Fruit fly (Drosophila melanogaster) whole organism, wandering third instar larva: ENCODE results near the gene wfs1.

Experiments
- CG32264 ChIP-seq: fragments of 200-800 bp; sonication (Bioruptor generic); optimal IDR thresholded peaks from 2 replicates; lab custom pipeline; 2016; ENCODE audit warnings: missing biosample characterization, missing genetic modification characterization
- CG9705 ChIP-seq: fragments of 200-800 bp; sonication (Bioruptor generic); optimal IDR thresholded peaks from 2 replicates; lab custom pipeline; 2018; ENCODE audit warnings: missing biosample characterization, mild to moderate bottlenecking, missing genetic modification characterization
- Dif ChIP-seq: fragments of 200-275, 200-300 bp; sonication (Bioruptor generic); optimal IDR thresholded peaks from 2 replicates; lab custom pipeline; 2018; ENCODE audit warnings: missing biosample characterization, missing genetic modification characterization; ENCODE audit not compliant: partially characterized antibody
- Jra ChIP-seq: sonication (Bioruptor generic); optimal IDR thresholded peaks from 2 replicates; lab custom pipeline; 2016; ENCODE audit warnings: missing biosample characterization, missing genetic modification characterization
- Sp1 ChIP-seq: fragments of 200-800 bp; sonication (Bioruptor generic); optimal IDR thresholded peaks from 3 replicates; lab custom pipeline; 2019; ENCODE audit warnings: missing biosample characterization, mild to moderate bottlenecking, missing genetic modification characterization, moderate library complexity
- brk ChIP-seq: fragments of 200-800 bp; sonication (Bioruptor generic); optimal IDR thresholded peaks from 2 replicates; lab custom pipeline; 2016; ENCODE audit warnings: missing biosample characterization, mild to moderate bottlenecking, missing genetic modification characterization
- dl ChIP-seq, 2 experiments: fragments of 175-275, 200-275 bp in 1 of 2; fragments of 200-275 bp in 1 of 2; sonication (Bioruptor generic); optimal IDR thresholded peaks; lab custom pipeline; 2018; ENCODE audit warnings: mild to moderate bottlenecking in 2 of 2, missing biosample characterization in 2 of 2, missing genetic modification characterization in 2 of 2, moderate library complexity in 2 of 2; ENCODE audit not compliant: partially characterized antibody in 2 of 2, insufficient read depth in 1 of 2
- fru ChIP-seq: fragments of 200-800 bp; sonication (Bioruptor generic); optimal IDR thresholded peaks from 3 replicates; lab custom pipeline; 2016; ENCODE audit warnings: missing biosample characterization, mild to moderate bottlenecking, missing genetic modification characterization
- h ChIP-seq: fragments of 200-800 bp; sonication (Bioruptor generic); optimal IDR thresholded peaks from 3 replicates; lab custom pipeline; 2016; ENCODE audit warnings: missing biosample characterization, mild to moderate bottlenecking, missing genetic modification characterization
- pan ChIP-seq: fragments of >200 bp; optimal IDR thresholded peaks from 2 replicates; lab custom pipeline; 2017
- sage ChIP-seq: fragments of 200-800 bp; sonication (Bioruptor generic); optimal IDR thresholded peaks from 2 replicates; lab custom pipeline; 2016; ENCODE audit warnings: missing biosample characterization, mild to moderate bottlenecking, missing genetic modification characterization

wfs1 gene

DNA sequence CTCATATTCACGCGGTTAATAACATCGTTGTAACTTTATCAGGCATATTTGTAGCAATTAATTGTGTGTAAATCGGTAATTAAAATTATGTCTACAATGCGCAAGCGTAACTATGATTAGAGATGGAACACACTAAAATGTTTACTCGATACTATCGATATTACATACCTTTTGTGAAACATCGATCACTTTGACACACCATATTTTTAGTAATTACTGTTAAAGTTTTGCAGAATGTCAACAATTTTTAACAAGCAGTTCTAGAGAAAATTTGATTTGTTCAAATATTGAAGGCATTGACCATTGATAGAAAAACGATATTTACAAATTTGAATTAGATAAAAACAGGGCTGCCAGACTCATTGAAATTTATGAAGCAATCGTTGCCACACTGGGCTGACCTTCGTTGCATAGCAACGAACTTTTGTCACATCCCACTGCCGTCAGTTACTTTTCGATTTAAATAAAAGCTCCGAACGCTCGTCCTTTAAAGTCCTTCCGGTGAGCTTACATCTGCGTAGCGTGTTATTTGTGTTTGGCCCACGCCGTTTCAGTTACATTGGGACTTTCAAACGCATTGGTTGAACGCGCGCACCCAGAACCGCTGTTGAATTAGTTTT, 50.8 kb downstream of the wfs1 start, which contains the start of the genes loco and wake:
TSS of gene loco (minus strand) at position 149 of the 620 bp plus-strand sequence.
TSS of gene wake (plus strand) at position 570 of the 620 bp plus-strand sequence.
- no peak for TF ChIP-seq fru (GFP tag; lab: Kevin White, UChicago)
- peak; percentile 67 for TF ChIP-seq Dif (GFP tag; lab: Kevin White, UChicago)
- TF ChIP-seq h (GFP tag; lab: Kevin White, UChicago), result peak; percentile 2
- TF ChIP-seq Jra (GFP tag; lab: Kevin White, UChicago), result peak; percentile 13

DNA sequence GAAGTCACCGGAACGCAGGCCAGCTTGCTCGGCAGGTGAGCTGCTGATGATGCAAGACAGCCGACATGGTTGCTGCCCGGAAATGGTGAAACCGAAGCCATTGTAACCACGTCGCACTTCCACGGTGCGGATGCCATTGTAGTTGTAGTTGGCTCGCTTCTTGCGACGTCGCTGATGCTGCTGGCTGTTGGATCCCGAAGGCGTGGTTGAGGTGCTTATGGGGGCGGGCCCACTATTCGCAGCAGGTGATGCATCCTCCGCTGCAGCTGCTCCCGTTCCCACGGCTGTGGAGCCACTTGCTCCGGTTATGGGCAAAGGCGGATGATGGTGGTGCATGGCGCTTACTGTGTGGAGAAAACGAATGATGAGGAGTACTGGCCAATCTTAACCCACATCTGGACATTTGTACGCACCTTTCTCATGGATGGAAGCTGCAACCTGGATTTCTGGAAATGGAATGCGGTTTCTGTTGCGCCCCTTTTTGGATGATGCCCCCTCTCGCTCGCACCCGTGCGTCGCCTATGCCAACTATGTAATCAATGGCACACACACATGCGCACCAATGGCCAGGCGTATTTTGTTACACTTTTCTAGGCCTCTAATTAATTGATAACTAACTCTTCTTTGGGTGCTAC, 51.5 kb downstream of the wfs1 start:
- no peak for TF ChIP-seq pan (lab: Kevin White, UChicago)
- TF ChIP-seq brk (GFP tag; lab: Kevin White, UChicago), result no peak
- no peak for TF ChIP-seq dl (GFP tag; optimal IDR thresholded peaks at IDR 0.05; lab: Kevin White, UChicago; ENCODE audit: insufficient read depth in 1 of 2, partially characterized antibody in 2 of 2)
- TF ChIP-seq fru (GFP tag; lab: Kevin White, UChicago), result no peak
- no peak for TF ChIP-seq Sp1 (GFP tag; lab: Kevin White, UChicago)
- no peak for TF ChIP-seq CG9705
- TF ChIP-seq CG32264 (GFP tag; lab: Kevin White, UChicago), result no peak
- TF ChIP-seq h (GFP tag; lab: Kevin White, UChicago), result no peak
- TF ChIP-seq sage (GFP tag; lab: Kevin White, UChicago), result no peak
